Worm (Caenorhabditis elegans): ENCODE measurements around the gene clc-24.

clc-24 gene

DNA sequence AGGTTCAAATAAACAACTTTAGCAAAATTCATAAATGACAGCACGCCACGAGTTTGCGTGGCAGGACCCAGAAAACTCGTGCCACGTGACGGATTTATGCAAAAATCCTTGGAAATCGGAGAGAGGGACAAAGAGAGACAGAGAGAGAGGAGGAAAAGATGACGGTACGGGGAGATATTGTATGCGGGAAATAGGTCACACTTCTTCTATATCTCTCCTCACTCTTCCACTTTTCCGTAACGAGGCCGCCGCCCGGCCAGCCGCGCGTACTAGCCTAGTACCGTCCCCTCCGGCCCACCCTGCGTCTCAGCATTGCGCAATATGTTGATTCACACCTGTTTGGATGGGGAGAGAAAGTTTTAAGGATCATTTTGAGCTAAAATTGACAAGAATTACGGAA is 44.3 kb downstream of the clc-24 start:
- TF ChIP-seq ceh-83 (GFP tag; optimal IDR thresholded peaks at IDR 0.05), result peak; percentile 59
- TF ChIP-seq drap-1 (GFP tag; optimal IDR thresholded peaks at IDR 0.05), result peak; percentile 4
- TF ChIP-seq nhr-2 (tag; optimal IDR thresholded peaks at IDR 0.05), result peak; percentile 55
- peak; percentile 17 for TF ChIP-seq sptf-1 (tag; optimal IDR thresholded peaks at IDR 0.05)
- TF ChIP-seq zip-8 (tag; optimal IDR thresholded peaks at IDR 0.05), result peak; percentile 71
- TF ChIP-seq ces-1 (GFP tag; optimal IDR thresholded peaks at IDR 0.05), result no peak
- TF ChIP-seq elt-1 (tag; optimal IDR thresholded peaks at IDR 0.05; ENCODE audit: borderline replicate concordance, insufficient read depth), result no peak
- TF ChIP-seq tbx-8 (GFP tag; optimal IDR thresholded peaks at IDR 0.05), result no peak
- TF ChIP-seq elt-3 (tag; optimal IDR thresholded peaks at IDR 0.05), result no peak
- TF ChIP-seq ham-2 (GFP tag; optimal IDR thresholded peaks at IDR 0.05), result peak; percentile 86
- TF ChIP-seq nhr-237 (tag; optimal IDR thresholded peaks at IDR 0.05), result no peak

DNA sequence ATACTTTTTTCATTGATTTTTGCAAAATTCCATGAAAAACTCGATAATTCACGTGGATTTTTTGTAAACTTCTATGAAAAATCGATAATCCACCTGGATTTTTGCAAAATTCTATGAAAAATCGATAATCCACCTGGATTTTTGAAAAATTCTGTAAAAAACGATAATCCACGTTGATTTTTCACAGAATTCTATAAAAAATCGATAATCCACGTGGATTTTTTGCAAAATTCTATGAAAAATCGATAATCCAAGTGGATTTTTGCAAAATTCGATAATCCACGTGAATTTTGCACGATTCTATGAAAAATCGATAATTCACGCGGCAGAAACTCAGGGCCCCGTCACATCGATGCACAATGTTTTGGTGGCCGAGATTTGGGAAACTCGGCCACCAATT is 48.2 kb downstream of the clc-24 start:
- TF ChIP-seq mls-2 (tag; optimal IDR thresholded peaks at IDR 0.05) (no peak), sem-2 (GFP tag; optimal IDR thresholded peaks at IDR 0.05) (no peak), flh-1 (GFP tag; optimal IDR thresholded peaks at IDR 0.05) (no peak), drap-1 (GFP tag; optimal IDR thresholded peaks at IDR 0.05) (no peak), snpc-4 (tag; optimal IDR thresholded peaks at IDR 0.05) (no peak), elt-3 (tag; optimal IDR thresholded peaks at IDR 0.05) (no peak), zip-8 (tag; optimal IDR thresholded peaks at IDR 0.05) (no peak), nhr-28 (tag; optimal IDR thresholded peaks at IDR 0.05) (no peak), mab-5 (tag; optimal IDR thresholded peaks at IDR 0.05) (no peak), lin-13 (tag; optimal IDR thresholded peaks at IDR 0.05) (no peak), mep-1 (tag; optimal IDR thresholded peaks at IDR 0.05) (no peak), ztf-11 (tag; optimal IDR thresholded peaks at IDR 0.05) (no peak), pha-4 (tag; optimal IDR thresholded peaks at IDR 0.05) (no peak), unc-39 (tag; optimal IDR thresholded peaks at IDR 0.05) (no peak), ceh-83 (GFP tag; optimal IDR thresholded peaks at IDR 0.05) (no peak), nhr-12 (tag; optimal IDR thresholded peaks at IDR 0.05) (no peak), unc-120 (tag; optimal IDR thresholded peaks at IDR 0.05; ENCODE audit: poor library complexity, severe bottlenecking) (no peak), blmp-1 (tag; optimal IDR thresholded peaks at IDR 0.05) (no peak), ceh-43 (GFP tag; optimal IDR thresholded peaks at IDR 0.05) (no peak)

DNA sequence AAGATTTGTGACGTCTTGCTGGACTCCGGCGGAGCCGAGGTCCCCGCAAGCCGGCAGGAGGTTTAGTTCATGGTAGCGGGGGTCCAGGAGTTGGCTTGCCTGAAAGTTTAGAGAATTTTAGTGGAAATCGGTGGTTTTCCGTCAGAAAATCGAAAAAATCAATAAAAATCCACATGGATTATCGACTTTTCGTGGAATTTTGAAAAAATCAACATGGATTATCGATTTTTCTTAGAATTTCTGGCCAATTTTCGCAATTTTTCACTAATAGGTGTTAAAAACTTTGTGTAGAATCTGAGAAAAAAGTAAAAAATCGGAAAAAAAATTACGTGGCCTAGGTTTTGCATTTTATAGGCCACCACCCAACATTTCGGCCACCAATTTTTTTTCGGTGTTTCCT is 49.0 kb downstream of the clc-24 start:
- TF ChIP-seq blmp-1 (tag; optimal IDR thresholded peaks at IDR 0.05) (no peak), ceh-43 (GFP tag; optimal IDR thresholded peaks at IDR 0.05) (no peak), nhr-237 (tag; optimal IDR thresholded peaks at IDR 0.05) (no peak), lin-13 (tag; optimal IDR thresholded peaks at IDR 0.05) (no peak), zip-8 (tag; optimal IDR thresholded peaks at IDR 0.05) (no peak), nhr-28 (tag; optimal IDR thresholded peaks at IDR 0.05) (no peak), mep-1 (tag; optimal IDR thresholded peaks at IDR 0.05) (no peak), mls-2 (tag; optimal IDR thresholded peaks at IDR 0.05) (no peak), M03D4.4 (tag; optimal IDR thresholded peaks at IDR 0.05) (no peak), ces-1 (GFP tag; optimal IDR thresholded peaks at IDR 0.05) (no peak), bed-3 (GFP tag; optimal IDR thresholded peaks at IDR 0.05) (no peak), nhr-12 (tag; optimal IDR thresholded peaks at IDR 0.05) (no peak), snpc-4 (tag; optimal IDR thresholded peaks at IDR 0.05) (no peak), cnd-1 (tag; optimal IDR thresholded peaks at IDR 0.05) (no peak), drap-1 (GFP tag; optimal IDR thresholded peaks at IDR 0.05) (no peak), pha-4 (tag; optimal IDR thresholded peaks at IDR 0.05) (no peak), unc-39 (tag; optimal IDR thresholded peaks at IDR 0.05) (no peak)

DNA sequence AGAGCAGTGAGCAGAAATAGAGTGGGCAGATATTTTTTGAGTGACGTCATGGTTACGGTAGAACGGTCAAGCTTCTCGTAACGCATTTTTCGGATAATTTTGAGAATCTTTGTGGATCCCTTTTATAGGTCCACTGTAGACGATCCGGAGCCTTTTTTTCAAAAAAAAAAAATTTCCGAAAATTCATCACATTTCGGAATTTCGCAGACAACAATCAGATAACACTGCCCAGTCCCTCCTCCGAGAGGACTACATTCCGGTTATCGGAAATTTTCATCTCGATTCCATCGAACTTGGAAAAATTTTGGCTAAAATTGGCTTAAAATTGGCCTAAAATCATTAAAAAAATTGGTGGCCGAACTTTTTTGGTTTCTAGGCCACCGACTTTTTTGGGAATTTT is 50.1 kb downstream of the clc-24 start, which contains the start of gene BE0003N10.6:
Gene BE0003N10.6 (minus strand): TSS at position 101 of the 400 bp plus-strand sequence.
- TF ChIP-seq unc-39 (tag; optimal IDR thresholded peaks at IDR 0.05), result no peak
- no peak for TF ChIP-seq unc-120 (tag; optimal IDR thresholded peaks at IDR 0.05; ENCODE audit: poor library complexity, severe bottlenecking)
- no peak for TF ChIP-seq nhr-2 (tag; optimal IDR thresholded peaks at IDR 0.05)
- no peak for TF ChIP-seq elt-3 (tag; optimal IDR thresholded peaks at IDR 0.05)
- no peak for TF ChIP-seq sem-2 (GFP tag; optimal IDR thresholded peaks at IDR 0.05)
- no peak for TF ChIP-seq lin-13 (tag; optimal IDR thresholded peaks at IDR 0.05)
- TF ChIP-seq ceh-83 (GFP tag; optimal IDR thresholded peaks at IDR 0.05), result no peak
- TF ChIP-seq flh-1 (GFP tag; optimal IDR thresholded peaks at IDR 0.05), result no peak
- TF ChIP-seq lsy-2 (tag; optimal IDR thresholded peaks at IDR 0.05), result no peak
- TF ChIP-seq pha-4 (tag; optimal IDR thresholded peaks at IDR 0.05), result no peak
- no peak for TF ChIP-seq ham-2 (GFP tag; optimal IDR thresholded peaks at IDR 0.05)

All from whole organism, mixed stage, embryonic.